Worm (Caenorhabditis elegans): ENCODE data around the gene pdcd-2.
A peak's percentile ranks its signal among the peaks of the same experiment; 100 is the strongest.

pdcd-2 gene

DNA sequence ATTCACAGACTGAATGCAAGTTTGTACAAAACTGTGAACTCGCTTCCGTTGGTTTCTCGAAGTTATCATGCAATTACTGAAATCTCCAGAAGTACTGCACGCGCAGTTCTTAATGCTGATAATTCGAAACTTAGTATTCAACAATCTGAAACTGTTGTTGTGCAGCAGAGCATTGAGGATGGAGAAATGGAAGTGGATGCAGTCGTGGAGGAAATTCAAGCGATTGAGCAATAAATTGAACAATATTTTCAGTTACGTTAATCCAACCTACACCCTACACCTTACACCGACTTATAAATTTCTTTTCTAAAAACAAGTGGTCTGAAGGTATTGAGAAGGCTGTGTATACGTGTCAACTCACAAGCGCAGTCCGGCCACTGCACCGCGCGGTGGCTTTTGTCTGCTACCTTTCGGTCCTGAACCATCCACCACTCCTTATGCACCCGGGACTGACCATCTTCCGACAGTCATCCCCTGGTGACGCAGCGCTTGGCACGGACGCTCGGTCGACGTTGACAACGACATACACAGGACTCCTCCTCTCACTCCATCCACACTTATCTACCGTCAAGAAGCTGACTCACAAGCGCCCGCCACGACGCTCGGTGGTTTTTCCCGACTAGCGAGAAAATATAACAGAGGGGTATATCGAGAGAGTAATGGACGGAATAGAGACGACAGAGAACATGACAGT, 39.1 kb downstream of the pdcd-2 start (continued):
- TF ChIP-seq arid-1 (GFP tag; conservative IDR thresholded peaks at IDR 0.05) = peak; percentile 68
- TF ChIP-seq hmg-1.1 (GFP tag; IDR thresholded peaks at IDR 0.05) = peak; percentile 88
- 0 out of 2 replicates have a peak, but pooled peaks have one; percentile 30 for TF ChIP-seq dmd-9 (GFP tag; IDR thresholded peaks at IDR 0.05)
- TF ChIP-seq lin-13 (GFP tag; optimal IDR thresholded peaks at IDR 0.05) = peak; percentile 38
- 0 out of 2 replicates have a peak, but pooled peaks have one; percentile 68 for TF ChIP-seq saeg-2 (GFP tag; IDR thresholded peaks at IDR 0.05)
- peak; percentile 41 for TF ChIP-seq gei-8 (GFP tag; optimal IDR thresholded peaks at IDR 0.05)
- peak; percentile 2 for TF ChIP-seq F49E8.2 (tag; optimal IDR thresholded peaks at IDR 0.05; ENCODE audit: borderline replicate concordance)
- TF ChIP-seq duxl-1 (tag; optimal IDR thresholded peaks at IDR 0.05; ENCODE audit: poor library complexity) = peak; percentile 79
- peak; percentile 34 for TF ChIP-seq hlh-30 (tag; optimal IDR thresholded peaks at IDR 0.05; ENCODE audit: insufficient read depth)
- TF ChIP-seq tra-1 (GFP tag; IDR thresholded peaks at IDR 0.05) = peak; percentile 64
- peak; percentile 75; the same call in 1 of the 2 replicates for TF ChIP-seq dmd-8 (GFP tag; IDR thresholded peaks at IDR 0.05)
- TF ChIP-seq ceh-44 (GFP tag; IDR thresholded peaks at IDR 0.05) = peak; percentile 37; the same call in 1 of the 2 replicates
- TF ChIP-seq zfp-3 (GFP tag; conservative IDR thresholded peaks at IDR 0.05) = 0 out of 2 replicates have a peak, but pooled peaks have one; percentile 34
- 0 out of 2 replicates have a peak, but pooled peaks have one; percentile 17 for TF ChIP-seq mdt-29 (GFP tag; IDR thresholded peaks at IDR 0.05)
- 0 out of 2 replicates have a peak, but pooled peaks have one; percentile 57 for TF ChIP-seq daf-19 (GFP tag; conservative IDR thresholded peaks at IDR 0.05)
- TF ChIP-seq madf-5 (GFP tag; IDR thresholded peaks at IDR 0.05) = peak; percentile 46 to 62; a peak in 1 of 4 replicates
- peak; percentile 75 for TF ChIP-seq lir-3 (tag; optimal IDR thresholded peaks at IDR 0.05)
- TF ChIP-seq Y48G9A.11 (GFP tag; IDR thresholded peaks at IDR 0.05) = 0 out of 2 replicates have a peak, but pooled peaks have one; percentile 7
- TF ChIP-seq lin-29 (GFP tag; IDR thresholded peaks at IDR 0.05) = 0 out of 2 replicates have a peak, but pooled peaks have one; percentile 16
- TF ChIP-seq madf-9 (GFP tag; conservative IDR thresholded peaks at IDR 0.05) = peak; percentile 56; the same call in 1 of the 2 replicates
- peak; percentile 79 for TF ChIP-seq nhr-25 (tag; optimal IDR thresholded peaks at IDR 0.05; ENCODE audit: borderline replicate concordance, insufficient read depth)
- TF ChIP-seq ceh-20 (GFP tag; IDR thresholded peaks at IDR 0.05) = peak; percentile 73
- peak; percentile 65 for TF ChIP-seq lim-7 (GFP tag; IDR thresholded peaks at IDR 0.05)
- TF ChIP-seq nhr-28 (tag; optimal IDR thresholded peaks at IDR 0.05) = peak; percentile 18
- peak in 1 of 2 experiments; percentile 64 for TF ChIP-seq lsy-2 (tag; optimal IDR thresholded peaks at IDR 0.05)

DNA sequence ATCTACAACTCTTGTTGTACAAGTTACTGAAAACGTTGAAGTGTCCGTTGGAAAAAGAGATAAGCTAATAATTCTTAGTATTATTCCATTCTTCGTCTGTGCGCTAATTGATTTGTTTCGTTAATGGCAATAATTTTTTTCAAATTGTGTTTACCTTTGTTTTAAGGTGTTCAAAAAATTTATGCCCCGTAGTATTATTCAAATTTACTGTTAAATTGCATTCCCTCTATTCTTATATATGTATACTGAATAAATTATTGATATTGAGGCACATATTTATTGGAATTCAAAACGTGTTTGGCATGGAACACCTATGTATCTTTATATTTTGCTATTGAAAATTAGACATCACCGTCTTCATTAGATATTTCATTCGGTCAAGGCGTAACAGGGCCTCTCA, 43.0 kb downstream of the pdcd-2 start, which contains the start of gene pals-26:
pals-26 (plus strand) TSS at position 301 of the 400 bp plus-strand sequence.
- TF ChIP-seq sdz-12 (GFP tag; optimal IDR thresholded peaks at IDR 0.05) (no peak), Y75B8A.6 (GFP tag; IDR thresholded peaks at IDR 0.05) (no peak), zip-2 (tag; optimal IDR thresholded peaks at IDR 0.05) (no peak), hlh-11 (tag; optimal IDR thresholded peaks at IDR 0.05) (no peak), Y5F2A.4 (GFP tag; optimal IDR thresholded peaks at IDR 0.05) (no peak), attf-4 (tag; optimal IDR thresholded peaks at IDR 0.05) (no peak), jun-1 (tag; optimal IDR thresholded peaks at IDR 0.05) (no peak), F26F4.8 (GFP tag; conservative IDR thresholded peaks at IDR 0.05) (no peak), ceh-28 (tag; optimal IDR thresholded peaks at IDR 0.05) (no peak), ztf-7 (tag; optimal IDR thresholded peaks at IDR 0.05) (no peak), skn-1 (tag; optimal IDR thresholded peaks at IDR 0.05) (no peak), ZK337.2 (GFP tag; IDR thresholded peaks at IDR 0.05) (no peak), fos-1 (tag; optimal IDR thresholded peaks at IDR 0.05) (no peak)

All from whole organism, L4 larva.